Fruit fly (Drosophila melanogaster): Measurements from ENCODE around the gene CG13599.
A peak's percentile ranks its signal among the peaks of the same experiment; 100 is the strongest.

CG13599 gene

dm6 chr3R:23933684-23934575, 2.5 kb downstream of the CG13599 start, which contains the start of gene CG5854 (continued):
- TF ChIP-seq odd (GFP tag; optimal IDR thresholded peaks at IDR 0.05) = peak; percentile 64
- TF ChIP-seq Hmx (GFP tag; optimal IDR thresholded peaks at IDR 0.05) = no peak
- peak; percentile 57 for TF ChIP-seq CG1024 (GFP tag; IDR thresholded peaks at IDR 0.05)
- no peak for TF ChIP-seq CG7271 (tag; optimal IDR thresholded peaks at IDR 0.05)
- peak; percentile 27 for TF ChIP-seq CG12299 (tag; optimal IDR thresholded peaks at IDR 0.05)
- TF ChIP-seq cwo (GFP tag; optimal IDR thresholded peaks at IDR 0.05) = peak; percentile 68
- peak; percentile 69 for TF ChIP-seq fd96Cb (tag; optimal IDR thresholded peaks at IDR 0.05)
- peak; percentile 68 for TF ChIP-seq CG4820 (GFP tag; optimal IDR thresholded peaks at IDR 0.05)
- peak; percentile 11 for TF ChIP-seq CG9817 (tag; optimal IDR thresholded peaks at IDR 0.05)
- no peak for TF ChIP-seq HmgD (GFP tag; optimal IDR thresholded peaks at IDR 0.05)
- TF ChIP-seq CG14667 (GFP tag; IDR thresholded peaks at IDR 0.05) = peak; percentile 64
- no peak; the same call in 1 of the 2 replicates for TF ChIP-seq sna (GFP tag; IDR thresholded peaks at IDR 0.05; ENCODE audit: partially characterized antibody)
- peak; percentile 4 for TF ChIP-seq dm (GFP tag; optimal IDR thresholded peaks at IDR 0.05)
- peak; percentile 92 for TF ChIP-seq lbe (GFP tag; optimal IDR thresholded peaks at IDR 0.05)
- TF ChIP-seq corto (GFP tag; optimal IDR thresholded peaks at IDR 0.05) = no peak
- TF ChIP-seq mld (GFP tag; IDR thresholded peaks at IDR 0.05; ENCODE audit: partially characterized antibody) = 0 out of 3 replicates have a peak, but pooled peaks have one; percentile 19
- no peak for TF ChIP-seq lov (optimal IDR thresholded peaks at IDR 0.05)
- TF ChIP-seq lov (GFP tag; IDR thresholded peaks at IDR 0.05) = peak; percentile 88
- peak; percentile 50 for TF ChIP-seq CG3065 (GFP tag; optimal IDR thresholded peaks at IDR 0.05)
- TF ChIP-seq CG7928 (GFP tag; optimal IDR thresholded peaks at IDR 0.05) = peak; percentile 19
- peak; percentile 61 for TF ChIP-seq Sin3A (optimal IDR thresholded peaks at IDR 0.05)
- TF ChIP-seq Hmr (GFP tag; optimal IDR thresholded peaks at IDR 0.05) = peak; percentile 68
- TF ChIP-seq CG17359 (tag; optimal IDR thresholded peaks at IDR 0.05) = peak; percentile 74
- TF ChIP-seq CG10274 (GFP tag; optimal IDR thresholded peaks at IDR 0.05) = peak; percentile 45
- peak; percentile 83 for TF ChIP-seq Oli (tag; optimal IDR thresholded peaks at IDR 0.05)
- peak; percentile 14 for TF ChIP-seq D19B (GFP tag; optimal IDR thresholded peaks at IDR 0.05)
- TF ChIP-seq pum (GFP tag; optimal IDR thresholded peaks at IDR 0.05) = peak; percentile 64
- peak; percentile 47; the same call in 2 of the 3 replicates for TF ChIP-seq croc (GFP tag; conservative IDR thresholded peaks at IDR 0.05)
- TF ChIP-seq Bteb2 (GFP tag; optimal IDR thresholded peaks at IDR 0.05) = peak; percentile 64
- TF ChIP-seq CG13123 (GFP tag; optimal IDR thresholded peaks at IDR 0.05) = peak; percentile 54
- TF ChIP-seq run (tag; optimal IDR thresholded peaks at IDR 0.05) = peak; percentile 38
- peak; percentile 77 for TF ChIP-seq CG11456 (GFP tag; IDR thresholded peaks at IDR 0.05)
- TF ChIP-seq CG9797 (GFP tag; optimal IDR thresholded peaks at IDR 0.05) = peak; percentile 75
- peak; percentile 76 for TF ChIP-seq H2.0 (GFP tag; IDR thresholded peaks at IDR 0.05)
- no peak for TF ChIP-seq br (optimal IDR thresholded peaks at IDR 0.05)
- TF ChIP-seq CG2678 (tag; optimal IDR thresholded peaks at IDR 0.05) = peak; percentile 76
- peak; percentile 52 for TF ChIP-seq CoRest (tag; optimal IDR thresholded peaks at IDR 0.05)
- no peak for TF ChIP-seq CG42726 (GFP tag; IDR thresholded peaks at IDR 0.05; ENCODE audit: partially characterized antibody)
- TF ChIP-seq zfh2 (GFP tag; optimal IDR thresholded peaks at IDR 0.05) = peak; percentile 17
- TF ChIP-seq CG31388 (GFP tag; optimal IDR thresholded peaks at IDR 0.05) = no peak
- TF ChIP-seq CG18262 (tag; optimal IDR thresholded peaks at IDR 0.05) = peak; percentile 80
- peak; percentile 47; the same call in 1 of the 2 replicates for TF ChIP-seq seq (GFP tag; IDR thresholded peaks at IDR 0.05)
- TF ChIP-seq CG5953 (GFP tag; IDR thresholded peaks at IDR 0.05) = 0 out of 2 replicates have a peak, but pooled peaks have one; percentile 48
- TF ChIP-seq CG12391 (tag; optimal IDR thresholded peaks at IDR 0.05) = peak; percentile 70
- peak; percentile 51 for TF ChIP-seq CG5180 (GFP tag; optimal IDR thresholded peaks at IDR 0.05)
- no peak for TF ChIP-seq tio (GFP tag; optimal IDR thresholded peaks at IDR 0.05)
- peak; percentile 67 for TF ChIP-seq onecut (GFP tag; IDR thresholded peaks at IDR 0.05)
- no peak for TF ChIP-seq gro (GFP tag; optimal IDR thresholded peaks at IDR 0.05)
- peak; percentile 22 for TF ChIP-seq pho (GFP tag; optimal IDR thresholded peaks at IDR 0.05)
